Fruit fly (Drosophila melanogaster): ENCODE data around the gene CG43373.

CG43373 gene

DNA sequence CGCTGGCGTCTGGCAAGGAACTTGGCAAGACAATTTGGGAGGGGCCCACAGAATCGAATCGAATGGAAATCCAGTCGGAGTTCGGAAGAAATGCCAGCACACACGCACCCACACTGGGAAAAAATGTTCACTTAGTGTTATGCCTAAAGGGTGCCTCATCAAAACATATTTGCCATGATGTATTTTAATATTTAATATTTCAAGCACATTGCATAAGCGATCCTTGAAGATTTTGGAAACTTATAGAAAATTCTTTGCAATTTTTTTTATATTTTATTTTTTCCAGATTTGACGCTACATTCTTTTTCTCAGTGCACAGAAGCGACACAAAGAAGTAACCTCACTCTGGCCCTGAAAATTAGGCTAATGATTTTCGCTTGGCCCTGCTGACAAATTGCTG, 22.9 kb upstream of the CG43373 start (continued):
- TF ChIP-seq MBD-R2 (GFP tag; IDR thresholded peaks at IDR 0.05) (no peak), unpg (GFP tag; optimal IDR thresholded peaks at IDR 0.05) (peak; percentile 13), cato (GFP tag; optimal IDR thresholded peaks at IDR 0.05; ENCODE audit: borderline replicate concordance) (no peak), CG11456 (GFP tag; IDR thresholded peaks at IDR 0.05) (no peak), CG32532 (GFP tag; IDR thresholded peaks at IDR 0.05) (no peak), lbe (GFP tag; optimal IDR thresholded peaks at IDR 0.05) (no peak), CG31388 (GFP tag; optimal IDR thresholded peaks at IDR 0.05) (no peak), CG8290 (GFP tag; optimal IDR thresholded peaks at IDR 0.05) (no peak), CG8290 (tag; optimal IDR thresholded peaks at IDR 0.05) (no peak), cwo (GFP tag; optimal IDR thresholded peaks at IDR 0.05) (no peak), tx (GFP tag; optimal IDR thresholded peaks at IDR 0.05) (no peak), D19B (GFP tag; optimal IDR thresholded peaks at IDR 0.05) (no peak), Dek (tag; optimal IDR thresholded peaks at IDR 0.05) (no peak), prd (optimal IDR thresholded peaks at IDR 0.05) (no peak), prd (GFP tag; IDR thresholded peaks at IDR 0.05) (peak; percentile 50; the same call in 2 of the 3 replicates), CG7556 (GFP tag; optimal IDR thresholded peaks at IDR 0.05) (no peak), Hr39 (optimal IDR thresholded peaks at IDR 0.05) (no peak), crol (GFP tag; IDR thresholded peaks at IDR 0.05) (no peak), Asciz (GFP tag; optimal IDR thresholded peaks at IDR 0.05) (no peak), eve (GFP tag; optimal IDR thresholded peaks at IDR 0.05) (no peak), slp2 (GFP tag; optimal IDR thresholded peaks at IDR 0.05) (no peak), CG14667 (GFP tag; IDR thresholded peaks at IDR 0.05) (no peak), ase (GFP tag; IDR thresholded peaks at IDR 0.05) (no peak), CG9876 (GFP tag; optimal IDR thresholded peaks at IDR 0.05) (no peak), CG13424 (tag; optimal IDR thresholded peaks at IDR 0.05) (no peak), onecut (GFP tag; IDR thresholded peaks at IDR 0.05) (no peak), CG4282 (GFP tag; optimal IDR thresholded peaks at IDR 0.05) (no peak), CG11504 (tag; optimal IDR thresholded peaks at IDR 0.05) (peak; percentile 39), ftz-f1 (GFP tag; optimal IDR thresholded peaks at IDR 0.05) (no peak), Hr51 (GFP tag; optimal IDR thresholded peaks at IDR 0.05) (peak in 1 of 2 experiments; percentile 32), CG9727 (GFP tag; optimal IDR thresholded peaks at IDR 0.05) (peak; percentile 11), tio (GFP tag; optimal IDR thresholded peaks at IDR 0.05) (no peak), Jarid2 (GFP tag; optimal IDR thresholded peaks at IDR 0.05) (no peak), CG1602 (GFP tag; optimal IDR thresholded peaks at IDR 0.05) (no peak), HLHmδ (GFP tag; optimal IDR thresholded peaks at IDR 0.05) (no peak), mld (GFP tag; IDR thresholded peaks at IDR 0.05; ENCODE audit: partially characterized antibody) (no peak), CG12071 (GFP tag; optimal IDR thresholded peaks at IDR 0.05) (no peak), inv (GFP tag; IDR thresholded peaks at IDR 0.05; ENCODE audit: partially characterized antibody) (no peak), CG16813 (GFP tag; IDR thresholded peaks at IDR 0.05; ENCODE audit: partially characterized antibody) (no peak), az2 (GFP tag; optimal IDR thresholded peaks at IDR 0.05) (no peak), jigr1 (GFP tag; IDR thresholded peaks at IDR 0.05) (no peak), Chrac-16 (GFP tag; optimal IDR thresholded peaks at IDR 0.05) (no peak), NFAT (GFP tag; IDR thresholded peaks at IDR 0.05) (no peak), grau (tag; optimal IDR thresholded peaks at IDR 0.05) (no peak), Xbp1 (GFP tag; optimal IDR thresholded peaks at IDR 0.05) (peak; percentile 14), fd64A (GFP tag; optimal IDR thresholded peaks at IDR 0.05) (no peak), CG2712 (tag; optimal IDR thresholded peaks at IDR 0.05) (peak; percentile 39), ab (GFP tag; optimal IDR thresholded peaks at IDR 0.05) (no peak), lmd (GFP tag; IDR thresholded peaks at IDR 0.05) (peak; percentile 32; the same call in 1 of the 2 replicates), CG3065 (GFP tag; optimal IDR thresholded peaks at IDR 0.05) (no peak), CG6854 (GFP tag; optimal IDR thresholded peaks at IDR 0.05) (no peak), CG31441 (GFP tag; IDR thresholded peaks at IDR 0.05) (0 out of 2 replicates have a peak, but pooled peaks have one; percentile 32), peb (GFP tag; IDR thresholded peaks at IDR 0.05) (no peak)
